Fruit fly (Drosophila melanogaster): ENCODE data around the gene Naa60.

Naa60 gene

DNA sequence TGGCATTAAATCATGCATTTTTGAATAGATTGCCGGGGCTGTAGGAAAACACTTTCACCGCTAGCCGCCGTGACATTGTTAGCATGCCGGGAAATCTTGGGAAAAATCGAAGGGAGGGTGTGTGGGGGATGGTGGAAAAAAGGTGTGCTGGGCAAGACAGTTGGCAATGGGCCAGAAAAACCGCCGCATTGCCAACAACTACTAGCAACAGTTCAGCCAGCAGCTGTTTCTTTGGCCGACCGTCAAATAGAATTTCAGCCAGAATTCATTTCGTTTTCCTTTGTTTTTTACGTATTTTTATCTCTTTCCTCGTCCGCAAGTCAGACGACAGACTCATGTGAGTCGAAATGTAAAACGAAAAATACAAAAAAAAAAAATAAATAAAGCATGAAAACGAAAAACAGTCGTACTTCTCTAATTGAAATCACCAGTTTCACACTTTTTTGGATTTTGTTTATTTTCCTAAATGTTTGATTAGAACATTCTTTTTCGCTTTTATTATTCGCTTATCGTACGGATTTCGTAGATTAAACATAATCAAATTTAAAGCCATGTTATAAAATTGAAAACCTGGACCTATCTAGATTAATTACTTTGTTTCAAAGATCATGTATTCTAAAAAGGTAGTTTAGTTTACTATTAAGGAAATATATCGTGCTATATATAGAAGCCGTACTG is 35.8 kb upstream of the Naa60 start (continued):
- TF ChIP-seq crc (GFP tag; optimal IDR thresholded peaks at IDR 0.05) (peak; percentile 8), inv (GFP tag; IDR thresholded peaks at IDR 0.05; ENCODE audit: partially characterized antibody) (no peak), Hsf (GFP tag; optimal IDR thresholded peaks at IDR 0.05) (peak; percentile 5), bcd (GFP tag; optimal IDR thresholded peaks at IDR 0.05) (peak; percentile 5), CG15269 (tag; optimal IDR thresholded peaks at IDR 0.05) (peak; percentile 76), CG9932 (GFP tag; IDR thresholded peaks at IDR 0.05) (peak; percentile 34; the same call in 1 of the 2 replicates), dati (GFP tag; IDR thresholded peaks at IDR 0.05) (no peak), fd64A (GFP tag; optimal IDR thresholded peaks at IDR 0.05) (no peak), Ada2b (GFP tag; IDR thresholded peaks at IDR 0.05) (0 out of 2 replicates have a peak, but pooled peaks have one; percentile 26), Meics (GFP tag; optimal IDR thresholded peaks at IDR 0.05) (peak; percentile 66), Fer3 (tag; optimal IDR thresholded peaks at IDR 0.05) (peak; percentile 57), crol (GFP tag; IDR thresholded peaks at IDR 0.05) (peak; percentile 65), scrt (GFP tag; optimal IDR thresholded peaks at IDR 0.05) (peak; percentile 56), Side (GFP tag; optimal IDR thresholded peaks at IDR 0.05) (peak; percentile 5), pho (GFP tag; optimal IDR thresholded peaks at IDR 0.05) (peak; percentile 75), CG18599 (GFP tag; optimal IDR thresholded peaks at IDR 0.05) (peak; percentile 73), CG6683 (GFP tag; optimal IDR thresholded peaks at IDR 0.05) (peak; percentile 4), CG15514 (GFP tag; optimal IDR thresholded peaks at IDR 0.05) (peak; percentile 12), chn (GFP tag; optimal IDR thresholded peaks at IDR 0.05) (no peak), CG12744 (GFP tag; optimal IDR thresholded peaks at IDR 0.05) (no peak), Hmr (GFP tag; optimal IDR thresholded peaks at IDR 0.05) (peak; percentile 51), Myb (GFP tag; optimal IDR thresholded peaks at IDR 0.05) (peak; percentile 24), CG6689 (GFP tag; IDR thresholded peaks at IDR 0.05) (peak; percentile 13; the same call in 1 of the 2 replicates), Hr51 (GFP tag; optimal IDR thresholded peaks at IDR 0.05) (peak in 1 of 2 experiments; percentile 59), CG11456 (GFP tag; IDR thresholded peaks at IDR 0.05) (no peak), CG11085 (GFP tag; IDR thresholded peaks at IDR 0.05) (no peak), org-1 (GFP tag; optimal IDR thresholded peaks at IDR 0.05) (peak; percentile 18), CG18619 (GFP tag; optimal IDR thresholded peaks at IDR 0.05) (peak; percentile 29), jigr1 (GFP tag; IDR thresholded peaks at IDR 0.05) (no peak), Med (GFP tag) (peak; percentile 73), CG17385 (GFP tag; optimal IDR thresholded peaks at IDR 0.05) (peak; percentile 48), CG30403 (GFP tag; optimal IDR thresholded peaks at IDR 0.05) (peak; percentile 46), Nf-YC (tag; optimal IDR thresholded peaks at IDR 0.05) (peak; percentile 7), mam (GFP tag; optimal IDR thresholded peaks at IDR 0.05) (peak; percentile 33), slbo (GFP tag; IDR thresholded peaks at IDR 0.05) (peak; percentile 35), D19B (GFP tag; optimal IDR thresholded peaks at IDR 0.05) (peak; percentile 39), MBD-R2 (GFP tag; IDR thresholded peaks at IDR 0.05) (0 out of 2 replicates have a peak, but pooled peaks have one; percentile 8), prd (optimal IDR thresholded peaks at IDR 0.05) (no peak), prd (GFP tag; IDR thresholded peaks at IDR 0.05) (peak; percentile 18; the same call in 1 of the 3 replicates), Bdp1 (GFP tag; optimal IDR thresholded peaks at IDR 0.05) (no peak), CG1832 (GFP tag; optimal IDR thresholded peaks at IDR 0.05) (no peak), CG15696 (tag; optimal IDR thresholded peaks at IDR 0.05) (no peak), CG2712 (tag; optimal IDR thresholded peaks at IDR 0.05) (peak; percentile 16), Hmx (GFP tag; optimal IDR thresholded peaks at IDR 0.05) (peak; percentile 30), Bteb2 (GFP tag; optimal IDR thresholded peaks at IDR 0.05) (peak; percentile 39), dysf (GFP tag; IDR thresholded peaks at IDR 0.05) (peak; percentile 40; the same call in 2 of the 3 replicates), Taf1 (GFP tag; IDR thresholded peaks at IDR 0.05) (no peak), Atf6 (GFP tag; IDR thresholded peaks at IDR 0.05) (peak; percentile 28; the same call in 1 of the 2 replicates), CG13296 (GFP tag; optimal IDR thresholded peaks at IDR 0.05) (peak; percentile 50), nau (GFP tag; optimal IDR thresholded peaks at IDR 0.05) (peak; percentile 61)
